Fruit fly (Drosophila melanogaster) whole organism, embryonic: ENCODE results near the gene nonC.

Experiments used
- Bteb2 ChIP-seq: fragments of 200-800 bp; sonication (Bioruptor generic); optimal IDR thresholded peaks from 2 replicates; lab custom pipeline; 2016; ENCODE audit warnings: missing biosample characterization, missing genetic modification characterization
- CG10147 ChIP-seq: fragments of 200-800 bp; sonication (Bioruptor generic); optimal IDR thresholded peaks from 2 replicates; lab custom pipeline; 2019; ENCODE audit warnings: missing biosample characterization, mild to moderate bottlenecking, missing genetic modification characterization, moderate library complexity
- CG10209 ChIP-seq: fragments of 200-800 bp; sonication (Bioruptor generic); optimal IDR thresholded peaks from 3 replicates; lab custom pipeline; 2017; ENCODE audit warnings: missing biosample characterization, mild to moderate bottlenecking, missing genetic modification characterization, missing genetic modification reagents
- CG11504 ChIP-seq: fragments of 200-800 bp; sonication (Bioruptor generic); optimal IDR thresholded peaks from 3 replicates; lab custom pipeline; 2019; ENCODE audit warnings: missing biosample characterization, mild to moderate bottlenecking, missing genetic modification characterization, moderate library complexity
- CG11560 ChIP-seq: fragments of 200-800 bp; sonication (Bioruptor generic); IDR thresholded peaks from 3 replicates; pipeline ENCODE4 v1.3.6; 2022; ENCODE audit warnings: missing biosample characterization, missing genetic modification characterization
- CG1233 ChIP-seq: fragments of 200-800 bp; sonication (Bioruptor generic); optimal IDR thresholded peaks from 4 replicates; lab custom pipeline; 2018; ENCODE audit warnings: missing biosample characterization, mild to moderate bottlenecking, missing genetic modification characterization
- CG12659 ChIP-seq: fragments of 200-800 bp; sonication (Bioruptor generic); optimal IDR thresholded peaks from 3 replicates; lab custom pipeline; 2017; ENCODE audit warnings: mild to moderate bottlenecking, missing biosample characterization, missing genetic modification reagents, missing genetic modification characterization
- CG15269 ChIP-seq: fragments of 200-800 bp; sonication (Bioruptor generic); optimal IDR thresholded peaks from 2 replicates; lab custom pipeline; 2018; ENCODE audit warnings: missing biosample characterization, mild to moderate bottlenecking, missing genetic modification characterization, moderate library complexity
- CG17328 ChIP-seq: fragments of 200-800 bp; sonication (Bioruptor generic); IDR thresholded peaks from 2 replicates; pipeline ENCODE4 v1.3.6; 2022; ENCODE audit warnings: missing biosample characterization, missing genetic modification characterization
- CG17612 ChIP-seq: fragments of 200-800 bp; sonication (Bioruptor generic); IDR thresholded peaks from 2 replicates; pipeline ENCODE4 v1.3.6; 2022; ENCODE audit warnings: missing biosample characterization, missing genetic modification characterization
- CG17912 ChIP-seq: fragments of 200-800 bp; sonication (Bioruptor generic); optimal IDR thresholded peaks from 2 replicates; lab custom pipeline; 2018; ENCODE audit warnings: missing biosample characterization, mild to moderate bottlenecking, missing genetic modification characterization
- CG3065 ChIP-seq: fragments of 200-800 bp; sonication (Bioruptor generic); optimal IDR thresholded peaks from 2 replicates; lab custom pipeline; 2016; ENCODE audit warnings: missing biosample characterization, missing genetic modification characterization
- CG3163 ChIP-seq: fragments of 200-800 bp; sonication (Bioruptor generic); optimal IDR thresholded peaks from 3 replicates; lab custom pipeline; 2016; ENCODE audit warnings: missing biosample characterization, missing genetic modification characterization
- CG34376 ChIP-seq: fragments of 200-800 bp; sonication (Bioruptor generic); optimal IDR thresholded peaks from 2 replicates; lab custom pipeline; 2018; ENCODE audit warnings: missing biosample characterization, mild to moderate bottlenecking, missing genetic modification characterization
- CG4360 ChIP-seq: fragments of 200-800 bp; sonication (Bioruptor generic); IDR thresholded peaks from 2 replicates; pipeline ENCODE4 v1.3.6; 2022; ENCODE audit warnings: missing biosample characterization, missing genetic modification characterization
- CG6254 ChIP-seq: fragments of 200-800 bp; sonication (Bioruptor generic); optimal IDR thresholded peaks from 3 replicates; lab custom pipeline; 2017; ENCODE audit warnings: mild to moderate bottlenecking, missing biosample characterization, missing genetic modification reagents, missing genetic modification characterization
- CG7271 ChIP-seq: fragments of 200-800 bp; sonication (Bioruptor generic); optimal IDR thresholded peaks from 2 replicates; lab custom pipeline; 2018; ENCODE audit warnings: missing biosample characterization, mild to moderate bottlenecking, missing genetic modification characterization, moderate library complexity
- CG9437 ChIP-seq: fragments of 200-800 bp; sonication (Bioruptor generic); optimal IDR thresholded peaks from 2 replicates; lab custom pipeline; 2018; ENCODE audit warnings: missing biosample characterization, mild to moderate bottlenecking, missing genetic modification characterization
- CG9797 ChIP-seq: fragments of 200-800 bp; sonication (Bioruptor generic); optimal IDR thresholded peaks from 3 replicates; lab custom pipeline; 2018; ENCODE audit warnings: missing biosample characterization, mild to moderate bottlenecking, missing genetic modification characterization
- Camta ChIP-seq: fragments of 200-800 bp; sonication (Bioruptor generic); optimal IDR thresholded peaks from 2 replicates; lab custom pipeline; 2016; ENCODE audit warnings: missing biosample characterization, missing genetic modification characterization
- Chrac-16 ChIP-seq: fragments of 200-800 bp; sonication (Bioruptor generic); optimal IDR thresholded peaks from 3 replicates; lab custom pipeline; 2016; ENCODE audit warnings: missing biosample characterization, missing genetic modification characterization
- HHEX ChIP-seq: fragments of 200-800 bp; sonication (Bioruptor generic); optimal IDR thresholded peaks from 3 replicates; lab custom pipeline; 2017; ENCODE audit warnings: missing biosample characterization, mild to moderate bottlenecking, missing genetic modification characterization, missing genetic modification reagents
- HLH3B ChIP-seq: fragments of 200-800 bp; sonication (Bioruptor generic); IDR thresholded peaks from 2 replicates; pipeline ENCODE4 v1.3.6; 2022; ENCODE audit warnings: missing biosample characterization, missing genetic modification characterization
- Hr3 ChIP-seq: fragments of 200-800 bp; sonication (Bioruptor generic); optimal IDR thresholded peaks from 3 replicates; lab custom pipeline; 2016; ENCODE audit warnings: missing biosample characterization, missing genetic modification characterization
- Hsf ChIP-seq: fragments of 200-800 bp; sonication (Bioruptor generic); optimal IDR thresholded peaks from 3 replicates; lab custom pipeline; 2016; ENCODE audit warnings: missing biosample characterization, missing genetic modification characterization
- NC2β ChIP-seq: fragments of 200-800 bp; sonication (Bioruptor generic); optimal IDR thresholded peaks from 2 replicates; lab custom pipeline; 2016; ENCODE audit warnings: missing biosample characterization, missing genetic modification characterization
- NK7.1 ChIP-seq: fragments of 200-800 bp; sonication (Bioruptor generic); optimal IDR thresholded peaks from 3 replicates; lab custom pipeline; 2016; ENCODE audit warnings: missing biosample characterization, missing genetic modification characterization
- Rfx ChIP-seq: fragments of 200-800 bp; sonication (Bioruptor generic); IDR thresholded peaks from 2 replicates; pipeline ENCODE4 v1.3.6; 2022; ENCODE audit warnings: missing biosample characterization, missing genetic modification characterization
- Six4 ChIP-seq: fragments of 200-800 bp; sonication (Bioruptor generic); optimal IDR thresholded peaks from 2 replicates; lab custom pipeline; 2016; ENCODE audit warnings: missing biosample characterization, missing genetic modification characterization
- amos ChIP-seq: fragments of 200-800 bp; sonication (Bioruptor generic); IDR thresholded peaks from 2 replicates; pipeline ENCODE4 v1.3.6; 2022; ENCODE audit warnings: missing biosample characterization, missing genetic modification characterization; ENCODE audit not compliant: partially characterized antibody
- aop ChIP-seq: fragments of 200-800 bp; sonication (Bioruptor generic); IDR thresholded peaks from 2 replicates; pipeline ENCODE4 v1.3.6; 2022; ENCODE audit warnings: missing biosample characterization, missing genetic modification characterization
- bigmax ChIP-seq: fragments of 200-800 bp; sonication (Bioruptor generic); optimal IDR thresholded peaks from 2 replicates; lab custom pipeline; 2018; ENCODE audit warnings: missing biosample characterization, mild to moderate bottlenecking, missing genetic modification characterization
- br ChIP-seq: fragments of >200 bp; optimal IDR thresholded peaks from 2 replicates; lab custom pipeline; 2017
- caup ChIP-seq: fragments of 200-800 bp; sonication (Bioruptor generic); optimal IDR thresholded peaks from 3 replicates; lab custom pipeline; 2017; ENCODE audit warnings: missing biosample characterization, mild to moderate bottlenecking, missing genetic modification characterization, moderate library complexity; ENCODE audit not compliant: severe bottlenecking
- cg ChIP-seq: fragments of 200-800 bp; sonication (Bioruptor generic); optimal IDR thresholded peaks from 3 replicates; lab custom pipeline; 2019; ENCODE audit warnings: missing biosample characterization, mild to moderate bottlenecking, missing genetic modification characterization, moderate library complexity
- chinmo ChIP-seq: fragments of 200-800 bp; sonication (Bioruptor generic); IDR thresholded peaks from 4 replicates; pipeline ENCODE4 v1.3.6; 2022; ENCODE audit warnings: missing biosample characterization, missing genetic modification characterization; ENCODE audit not compliant: partially characterized antibody
- ci ChIP-seq: fragments of 200-800 bp; sonication (Bioruptor generic); IDR thresholded peaks from 3 replicates; pipeline ENCODE4 v1.3.6; 2022; ENCODE audit warnings: missing biosample characterization, missing genetic modification characterization
- emc ChIP-seq: fragments of 200-800 bp; sonication (Bioruptor generic); optimal IDR thresholded peaks from 2 replicates; lab custom pipeline; 2016; ENCODE audit warnings: missing biosample characterization, missing genetic modification characterization
- gfzf ChIP-seq: fragments of 200-800 bp; sonication (Bioruptor generic); optimal IDR thresholded peaks from 2 replicates; lab custom pipeline; 2016; ENCODE audit warnings: missing biosample characterization, mild to moderate bottlenecking, missing genetic modification characterization, moderate library complexity
- hth ChIP-seq: fragments of >200 bp; optimal IDR thresholded peaks from 2 replicates; lab custom pipeline; 2017; ENCODE audit warnings: inconsistent platforms
- nau ChIP-seq: fragments of 200-800 bp; sonication (Bioruptor generic); optimal IDR thresholded peaks from 3 replicates; lab custom pipeline; 2017; ENCODE audit warnings: missing biosample characterization, mild to moderate bottlenecking, missing genetic modification characterization, missing genetic modification reagents
- onecut ChIP-seq: fragments of 200-800 bp; sonication (Bioruptor generic); IDR thresholded peaks from 2 replicates; pipeline ENCODE4 v1.3.6; 2022; ENCODE audit warnings: missing biosample characterization, missing genetic modification characterization
- peb ChIP-seq: fragments of 200-800 bp; sonication (Bioruptor generic); IDR thresholded peaks from 2 replicates; pipeline ENCODE4 v1.3.6; 2022; ENCODE audit warnings: missing biosample characterization, missing genetic modification characterization
- phol ChIP-seq: fragments of 200-800 bp; sonication (Bioruptor generic); optimal IDR thresholded peaks from 3 replicates; lab custom pipeline; 2018; ENCODE audit warnings: missing biosample characterization, mild to moderate bottlenecking, missing genetic modification characterization, moderate library complexity
- pros ChIP-seq: fragments of 200-800 bp; sonication (Bioruptor generic); optimal IDR thresholded peaks from 3 replicates; lab custom pipeline; 2019; ENCODE audit warnings: missing biosample characterization, mild to moderate bottlenecking, missing genetic modification characterization, moderate library complexity
- slou ChIP-seq: fragments of 200-800 bp; sonication (Bioruptor generic); optimal IDR thresholded peaks from 3 replicates; lab custom pipeline; 2016; ENCODE audit warnings: missing biosample characterization, missing genetic modification characterization
- tx ChIP-seq: fragments of 200-800 bp; sonication (Bioruptor generic); optimal IDR thresholded peaks from 2 replicates; lab custom pipeline; 2016; ENCODE audit warnings: missing biosample characterization, missing genetic modification characterization
- unc-4 ChIP-seq: fragments of 200-800 bp; sonication (Bioruptor generic); IDR thresholded peaks from 2 replicates; pipeline ENCODE4 v1.3.6; 2022; ENCODE audit warnings: missing biosample characterization, missing genetic modification characterization; ENCODE audit not compliant: partially characterized antibody
- vfl ChIP-seq: fragments of 200-800 bp; sonication (Bioruptor generic); optimal IDR thresholded peaks from 2 replicates; lab custom pipeline; 2016; ENCODE audit warnings: missing biosample characterization, missing genetic modification characterization
- vvl ChIP-seq: fragments of 200-800 bp; sonication (Bioruptor generic); IDR thresholded peaks from 2 replicates; pipeline ENCODE4 v1.3.6; 2022; ENCODE audit warnings: missing biosample characterization, missing genetic modification characterization
- zen ChIP-seq: fragments of 200-800 bp; sonication (Bioruptor generic); optimal IDR thresholded peaks from 3 replicates; lab custom pipeline; 2018; ENCODE audit warnings: missing biosample characterization, mild to moderate bottlenecking, missing genetic modification characterization, moderate library complexity

The nonC gene

DNA sequence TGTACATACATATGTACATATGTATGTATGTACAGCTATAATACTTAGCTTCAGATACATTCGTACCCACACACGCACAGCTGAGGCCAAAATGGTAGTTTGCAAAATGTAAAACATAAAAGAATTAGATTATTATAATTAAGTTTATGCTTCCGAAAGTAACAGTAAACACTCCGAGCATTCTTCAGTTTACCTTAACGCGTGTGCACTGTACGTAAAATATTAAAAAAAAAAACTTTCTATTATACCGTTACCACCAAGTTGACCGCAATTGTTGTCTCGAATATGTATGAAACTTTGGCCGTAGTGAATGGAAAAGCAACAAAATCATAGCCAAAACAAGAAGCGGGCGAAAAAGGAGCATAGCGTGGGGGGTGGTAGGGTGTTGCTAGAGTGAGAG lies 30.3 kb downstream of the nonC start (continued):
- TF ChIP-seq NK7.1: peak; percentile 19
- peak; percentile 70 for TF ChIP-seq onecut (GFP tag; lab: Robert Waterston, UW)
- TF ChIP-seq chinmo (GFP tag; lab: Robert Waterston, UW): no peak
- TF ChIP-seq vfl: peak; percentile 72
- TF ChIP-seq tx (GFP tag; lab: Kevin White, UChicago): peak; percentile 5
- TF ChIP-seq pros (GFP tag; lab: Kevin White, UChicago): peak; percentile 7
- no peak for TF ChIP-seq bigmax (GFP tag; lab: Kevin White, UChicago)
- no peak for TF ChIP-seq CG17912 (GFP tag; lab: Kevin White, UChicago)
- TF ChIP-seq unc-4 (GFP tag; lab: Robert Waterston, UW): no peak
- peak; percentile 44 for TF ChIP-seq slou (GFP tag; lab: Kevin White, UChicago)
- TF ChIP-seq cg: no peak
- peak; percentile 79 for TF ChIP-seq CG1233 (GFP tag; lab: Kevin White, UChicago)
- TF ChIP-seq CG17328: peak; percentile 77
- no peak for TF ChIP-seq amos (GFP tag; lab: Robert Waterston, UW)
- TF ChIP-seq emc (GFP tag; lab: Kevin White, UChicago): peak; percentile 24
- peak; percentile 81 for TF ChIP-seq HLH3B (GFP tag; lab: Robert Waterston, UW)
- TF ChIP-seq HHEX (GFP tag; lab: Kevin White, UChicago): peak; percentile 74
- TF ChIP-seq vvl (GFP tag; lab: Robert Waterston, UW): peak; percentile 91
- 0 out of 2 replicates have a peak, but pooled peaks have one; percentile 15 for TF ChIP-seq CG17612 (GFP tag; lab: Robert Waterston, UW)
- TF ChIP-seq CG11504 (tag; lab: Kevin White, UChicago): peak; percentile 92
- peak; percentile 86 for TF ChIP-seq CG15269 (tag; lab: Kevin White, UChicago)
- TF ChIP-seq br (lab: Kevin White, UChicago): no peak
- TF ChIP-seq CG9797 (GFP tag; lab: Kevin White, UChicago): no peak
- TF ChIP-seq ci (GFP tag; lab: Robert Waterston, UW): peak; percentile 91
- peak; percentile 77 for TF ChIP-seq CG10147 (GFP tag; lab: Kevin White, UChicago)
- peak; percentile 76 for TF ChIP-seq Hsf (GFP tag; lab: Kevin White, UChicago)
- TF ChIP-seq zen: peak; percentile 51
- TF ChIP-seq CG34376: no peak
- TF ChIP-seq CG4360 (GFP tag; lab: Robert Waterston, UW): peak; percentile 5; the same call in 1 of the 2 replicates
- TF ChIP-seq Six4 (GFP tag; lab: Kevin White, UChicago): peak; percentile 60
- TF ChIP-seq phol (tag; lab: Kevin White, UChicago): peak; percentile 83
- TF ChIP-seq Chrac-16: peak; percentile 71
- peak; percentile 70 for TF ChIP-seq Bteb2 (GFP tag; lab: Kevin White, UChicago)
- TF ChIP-seq CG3163 (GFP tag; lab: Kevin White, UChicago): peak; percentile 12
- peak; percentile 2 for TF ChIP-seq CG7271
- peak; percentile 69 for TF ChIP-seq Hr3
- peak; percentile 79 for TF ChIP-seq Rfx (GFP tag; lab: Robert Waterston, UW)
- TF ChIP-seq CG11560 (tag; lab: Robert Waterston, UW): 0 out of 3 replicates have a peak, but pooled peaks have one; percentile 42
- TF ChIP-seq gfzf (GFP tag; lab: Kevin White, UChicago): no peak
- 0 out of 2 replicates have a peak, but pooled peaks have one; percentile 40 for TF ChIP-seq peb (GFP tag; lab: Robert Waterston, UW)
- peak; percentile 74 for TF ChIP-seq CG9437 (GFP tag; lab: Kevin White, UChicago)
- no peak for TF ChIP-seq hth
- peak; percentile 67 for TF ChIP-seq CG6254
- peak; percentile 73 for TF ChIP-seq nau
- TF ChIP-seq NC2β (GFP tag; lab: Kevin White, UChicago): peak; percentile 53
- TF ChIP-seq aop (GFP tag; lab: Robert Waterston, UW): peak; percentile 37; the same call in 1 of the 2 replicates
- TF ChIP-seq CG10209 (GFP tag; lab: Kevin White, UChicago): peak; percentile 83
- no peak for TF ChIP-seq CG3065 (GFP tag; lab: Kevin White, UChicago)
- TF ChIP-seq CG12659: peak; percentile 85
- peak; percentile 80 for TF ChIP-seq caup (GFP tag; lab: Kevin White, UChicago)
- peak; percentile 22 for TF ChIP-seq Camta
